Worm (Caenorhabditis elegans) whole organism, L4 larva: ENCODE measurements around the gene srw-123.
"Not testable (repeated sequence)": the region's sequence is repeated elsewhere in the genome, so short reads cannot be mapped to it uniquely, and the experiment has no call there.

ENCODE experiments used
- F10B5.3 ChIP-seq: sonication (generic microtip); optimal IDR thresholded peaks from 2 replicates; lab custom pipeline; 2016; ENCODE audit warnings: mild to moderate bottlenecking, missing genetic modification characterization, missing compliant biosample characterization
- R02D3.7 ChIP-seq: fragments of 150-350 bp; sonication (generic microtip); optimal IDR thresholded peaks from 3 replicates; lab custom pipeline; 2014; ENCODE audit warnings: missing biosample characterization, missing genetic modification characterization
- T20F7.1 ChIP-seq: fragments of 200-800 bp; sonication (Bioruptor generic); optimal IDR thresholded peaks from 2 replicates; lab custom pipeline; 2018; ENCODE audit warnings: mild to moderate bottlenecking, missing genetic modification characterization, missing compliant biosample characterization
- Y48G9A.11 ChIP-seq: fragments of 200-800 bp; sonication (Bioruptor generic); IDR thresholded peaks from 2 replicates; pipeline ENCODE4 v1.3.6; 2022; ENCODE audit warnings: missing genetic modification reagents, missing genetic modification characterization, missing compliant biosample characterization
- ama-1 ChIP-seq: fragments of 150-350 bp; optimal IDR thresholded peaks from 2 replicates; lab custom pipeline; 2014; ENCODE audit warnings: inconsistent platforms, mixed read lengths
- ceh-44 ChIP-seq: fragments of 200-800 bp; sonication (Bioruptor generic); IDR thresholded peaks from 2 replicates; pipeline ENCODE4 v1.3.6; 2022; ENCODE audit warnings: missing genetic modification reagents, missing genetic modification characterization, missing compliant biosample characterization
- ceh-62 ChIP-seq: sonication (generic microtip); optimal IDR thresholded peaks from 2 replicates; lab custom pipeline; 2017; ENCODE audit warnings: missing biosample characterization, missing genetic modification characterization
- ces-1 ChIP-seq: fragments of 150-350 bp; sonication (generic microtip); optimal IDR thresholded peaks from 4 replicates; lab custom pipeline; 2014; ENCODE audit warnings: missing biosample characterization, missing genetic modification reagents, missing genetic modification characterization
- daf-16 ChIP-seq, 3 experiments: sonication (generic microtip); optimal IDR thresholded peaks; 2 replicates each; lab custom pipeline; 2016 to 2017; ENCODE audit warnings: missing genetic modification characterization in 3 of 3, missing genetic modification reagents in 3 of 3, mild to moderate bottlenecking in 2 of 3, missing compliant biosample characterization in 2 of 3, missing biosample characterization in 1 of 3, moderate library complexity in 1 of 3
- daf-8 ChIP-seq: fragments of 200-800 bp; sonication (Bioruptor generic); IDR thresholded peaks from 2 replicates; pipeline ENCODE4 v1.3.6; 2022; ENCODE audit warnings: missing genetic modification characterization, missing compliant biosample characterization
- dmd-6 ChIP-seq: fragments of 200-800 bp; sonication (Bioruptor generic); IDR thresholded peaks from 2 replicates; pipeline ENCODE4 v1.3.6; 2022; ENCODE audit warnings: missing genetic modification reagents, missing genetic modification characterization, missing compliant biosample characterization
- dmd-9 ChIP-seq: fragments of 200-800 bp; sonication (Bioruptor generic); IDR thresholded peaks from 2 replicates; pipeline ENCODE4 v1.3.6; 2022; ENCODE audit warnings: missing genetic modification reagents, missing genetic modification characterization, missing compliant biosample characterization
- dve-1 ChIP-seq: sonication (generic microtip); optimal IDR thresholded peaks from 2 replicates; lab custom pipeline; 2017; ENCODE audit warnings: antibody characterized with exemption, mild to moderate bottlenecking, missing genetic modification characterization, missing compliant biosample characterization; ENCODE audit not compliant: insufficient read depth
- gei-8 ChIP-seq: fragments of 200-800 bp; sonication (Bioruptor generic); optimal IDR thresholded peaks from 2 replicates; lab custom pipeline; 2018; ENCODE audit warnings: mild to moderate bottlenecking, missing genetic modification characterization, missing compliant biosample characterization
- hif-1 ChIP-seq, 2 experiments: sonication (generic microtip); optimal IDR thresholded peaks; 2 replicates each; lab custom pipeline; 2016 to 2017; ENCODE audit warnings: missing compliant biosample characterization in 2 of 2, missing genetic modification characterization in 2 of 2, missing genetic modification reagents in 2 of 2, missing genotype in 2 of 2, mild to moderate bottlenecking in 1 of 2
- jun-1 ChIP-seq: fragments of 150-350 bp; optimal IDR thresholded peaks from 2 replicates; lab custom pipeline; 2014; ENCODE audit warnings: missing biosample characterization, missing genetic modification reagents, missing genetic modification characterization
- lim-7 ChIP-seq: fragments of 200-800 bp; sonication (Bioruptor generic); IDR thresholded peaks from 2 replicates; pipeline ENCODE4 v1.3.6; 2022; ENCODE audit warnings: missing genetic modification characterization, missing compliant biosample characterization
- lin-38 ChIP-seq: fragments of 200-800 bp; sonication (Bioruptor generic); IDR thresholded peaks from 2 replicates; pipeline ENCODE4 v1.3.6; 2022; ENCODE audit warnings: missing genetic modification reagents, missing genetic modification characterization, missing compliant biosample characterization
- lir-3 ChIP-seq: sonication (generic microtip); optimal IDR thresholded peaks from 2 replicates; lab custom pipeline; 2016; ENCODE audit warnings: mild to moderate bottlenecking, missing genetic modification characterization, missing compliant biosample characterization
- madf-5 ChIP-seq, 2 experiments: fragments of 200-800 bp; sonication (Bioruptor generic); IDR thresholded peaks; 2 replicates each; pipeline ENCODE4 v1.3.6; 2022; ENCODE audit warnings: missing compliant biosample characterization in 2 of 2, missing genetic modification characterization in 2 of 2
- mep-1 ChIP-seq: fragments of 150-350 bp; sonication (generic microtip); optimal IDR thresholded peaks from 3 replicates; lab custom pipeline; 2014; ENCODE audit warnings: missing biosample characterization, missing genetic modification characterization
- mes-2 ChIP-seq: sonication (generic microtip); optimal IDR thresholded peaks from 2 replicates; lab custom pipeline; 2016; ENCODE audit warnings: missing genotype, mild to moderate bottlenecking, missing genetic modification characterization, missing compliant biosample characterization; ENCODE audit not compliant: poor library complexity, severe bottlenecking
- nhr-102 ChIP-seq: sonication (generic microtip); optimal IDR thresholded peaks from 2 replicates; lab custom pipeline; 2016; ENCODE audit warnings: mild to moderate bottlenecking, missing genetic modification characterization, moderate library complexity, missing compliant biosample characterization
- nhr-28 ChIP-seq: fragments of 150-350 bp; optimal IDR thresholded peaks from 2 replicates; lab custom pipeline; 2014; ENCODE audit warnings: missing biosample characterization, missing genetic modification characterization
- nhr-48 ChIP-seq: sonication (generic microtip); optimal IDR thresholded peaks from 2 replicates; lab custom pipeline; 2016; ENCODE audit warnings: mild to moderate bottlenecking, missing genetic modification characterization, missing compliant biosample characterization
- nhr-6 ChIP-seq: fragments of 150-350 bp; optimal IDR thresholded peaks from 2 replicates; lab custom pipeline; 2014; ENCODE audit warnings: missing biosample characterization, missing genetic modification characterization
- pha-4 ChIP-seq, 2 experiments: fragments of 150-350 bp in 1 of 2; fragments of 200-800 bp in 1 of 2; sonication (Bioruptor generic) in 1 of 2; IDR thresholded peaks in 1 of 2; optimal IDR thresholded peaks in 1 of 2; 2 replicates each; pipeline versions ENCODE4 v1.3.6 to Lab custom; 2014 to 2022; ENCODE audit warnings: missing genetic modification characterization in 2 of 2, missing genetic modification reagents in 2 of 2, missing biosample characterization in 1 of 2, missing compliant biosample characterization in 1 of 2
- php-3 ChIP-seq: fragments of 200-800 bp; sonication (Bioruptor generic); IDR thresholded peaks from 2 replicates; pipeline ENCODE4 v1.3.6; 2022; ENCODE audit warnings: missing genetic modification reagents, missing genetic modification characterization, missing compliant biosample characterization
- pqm-1 ChIP-seq: sonication (generic microtip); optimal IDR thresholded peaks from 2 replicates; lab custom pipeline; 2017; ENCODE audit warnings: missing biosample characterization, missing genetic modification characterization
- rbr-2 ChIP-seq: sonication (generic microtip); optimal IDR thresholded peaks from 2 replicates; lab custom pipeline; 2016; ENCODE audit warnings: missing genotype, missing genetic modification characterization, missing compliant biosample characterization
- spr-1 ChIP-seq: sonication (generic microtip); optimal IDR thresholded peaks from 2 replicates; lab custom pipeline; 2016; ENCODE audit warnings: mild to moderate bottlenecking, missing genetic modification characterization, missing compliant biosample characterization
- spr-3 ChIP-seq: fragments of 200-800 bp; sonication (Bioruptor generic); optimal IDR thresholded peaks from 2 replicates; lab custom pipeline; 2018; ENCODE audit warnings: mild to moderate bottlenecking, missing genetic modification characterization, missing compliant biosample characterization
- tag-97 ChIP-seq: fragments of 200-800 bp; sonication (Bioruptor generic); IDR thresholded peaks from 2 replicates; pipeline ENCODE4 v1.3.6; 2022; ENCODE audit warnings: missing genetic modification characterization, missing compliant biosample characterization
- vab-7 ChIP-seq: fragments of 200-800 bp; sonication (Bioruptor generic); IDR thresholded peaks from 2 replicates; pipeline ENCODE4 v1.3.6; 2022; ENCODE audit warnings: missing genetic modification reagents, missing genetic modification characterization, missing compliant biosample characterization
- zag-1 ChIP-seq: fragments of 150-350 bp; optimal IDR thresholded peaks from 2 replicates; lab custom pipeline; 2014; ENCODE audit warnings: missing biosample characterization, missing genetic modification characterization
- ztf-7 ChIP-seq: fragments of 150-350 bp; optimal IDR thresholded peaks from 2 replicates; lab custom pipeline; 2014; ENCODE audit warnings: missing biosample characterization, missing genetic modification characterization

Gene srw-123

ce11 chrV:2958202-2958601 lies 17.0 kb downstream of the srw-123 start, which contains the start of gene srw-142:
TSS of gene srw-142 (minus strand) at chrV:2958302.
- TF ChIP-seq daf-8 (GFP tag; lab: Robert Waterston, UW), result no peak

DNA sequence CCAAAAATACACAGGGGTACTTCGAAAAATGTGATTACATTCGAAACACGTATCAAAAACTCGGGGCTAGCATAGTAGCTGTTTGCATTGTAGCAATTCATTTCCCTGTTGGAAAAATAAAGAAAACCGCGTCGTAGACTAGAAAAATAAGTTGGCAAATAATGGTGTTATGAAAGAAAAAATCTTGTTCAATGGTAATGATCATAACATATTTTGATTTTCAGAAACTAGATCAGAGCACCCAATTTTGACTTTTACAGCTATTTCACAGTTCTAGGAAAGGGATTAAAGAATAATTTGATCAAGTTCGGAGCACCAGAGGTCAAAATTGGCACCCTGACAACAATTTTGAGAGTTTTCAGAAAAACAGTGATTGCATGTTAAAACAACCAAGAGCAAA lies 19.8 kb downstream of the srw-123 start, which contains the start of gene srh-248:
srh-248 (minus strand) TSS at position 101 of the 400 bp plus-strand sequence.
- TF ChIP-seq mep-1; madf-5 (GFP tag; IDR thresholded peaks at IDR 0.05; lab: Robert Waterston, UW); spr-3 (GFP tag; lab: Kevin White, UChicago): not testable (repeated sequence)

ce11 chrV:2952102-2952501 lies 23.1 kb downstream of the srw-123 start, which contains the start of gene srw-122:
TSS of gene srw-122 (minus strand) at chrV:2952202.
- not testable (repeated sequence) for TF ChIP-seq pqm-1 (tag; lab: Kevin White, UChicago); spr-1 (tag; lab: Kevin White, UChicago); nhr-48

DNA sequence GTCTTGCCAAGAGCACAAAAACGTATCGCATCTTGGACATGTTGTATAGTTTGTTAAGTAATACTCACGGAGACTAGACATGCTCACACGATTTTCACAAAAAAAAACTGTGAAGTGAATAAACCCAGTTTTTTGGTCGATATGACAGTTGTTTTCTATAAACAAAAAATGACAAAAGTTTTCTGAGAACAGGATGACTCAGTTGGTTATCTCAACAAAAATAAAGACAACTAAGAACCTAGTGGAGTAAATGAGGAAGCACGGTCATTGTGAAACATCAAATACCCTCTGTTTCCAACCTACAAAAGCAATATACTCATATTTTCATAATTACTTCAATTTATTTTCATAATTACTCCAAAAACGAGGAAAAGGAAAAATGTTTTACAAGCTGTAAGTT lies 29.6 kb downstream of the srw-123 start, which contains the start of gene srh-87:
srh-87 (minus strand) TSS at position 101 of the 400 bp plus-strand sequence.
- TF ChIP-seq nhr-48 (no peak), zag-1 (tag; lab: Kevin White, UChicago) (no peak), mes-2 (tag; lab: Kevin White, UChicago) (no peak), spr-1 (tag; lab: Kevin White, UChicago) (no peak), lin-38 (GFP tag; lab: Robert Waterston, UW) (no peak), jun-1 (tag; lab: Kevin White, UChicago) (no peak), vab-7 (GFP tag; lab: Robert Waterston, UW) (no peak), R02D3.7 (no peak), nhr-6 (tag; lab: Kevin White, UChicago) (no peak), ceh-62 (tag; lab: Kevin White, UChicago) (no peak), hif-1 (tag; optimal IDR thresholded peaks at IDR 0.05; lab: Kevin White, UChicago) (no peak), ama-1 (lab: Kevin White, UChicago) (no peak), nhr-28 (tag; lab: Kevin White, UChicago) (no peak), daf-16 (GFP tag; optimal IDR thresholded peaks at IDR 0.05; lab: Kevin White, UChicago) (no peak), daf-16 (tag; optimal IDR thresholded peaks at IDR 0.05; lab: Kevin White, UChicago) (no peak), tag-97 (GFP tag; lab: Robert Waterston, UW) (no peak), lim-7 (GFP tag; lab: Robert Waterston, UW) (no peak), T20F7.1 (GFP tag; lab: Kevin White, UChicago) (no peak), php-3 (GFP tag; lab: Robert Waterston, UW) (no peak), rbr-2 (tag; lab: Kevin White, UChicago) (no peak), mep-1 (no peak)

ce11 chrV:2943859-2944258 lies 31.3 kb downstream of the srw-123 start, which contains the start of gene srw-137:
TSS of gene srw-137 (minus strand) at chrV:2943959.
- no peak for TF ChIP-seq nhr-48
- no peak for TF ChIP-seq mep-1
- no peak for TF ChIP-seq dmd-6 (GFP tag; lab: Robert Waterston, UW)
- TF ChIP-seq T20F7.1 (GFP tag; lab: Kevin White, UChicago), result no peak
- no peak for TF ChIP-seq nhr-6 (tag; lab: Kevin White, UChicago)
- no peak for TF ChIP-seq pha-4 (GFP tag; IDR thresholded peaks at IDR 0.05; lab: Robert Waterston, UW)
- no peak for TF ChIP-seq pha-4 (tag; optimal IDR thresholded peaks at IDR 0.05; lab: Kevin White, UChicago)
- TF ChIP-seq vab-7 (GFP tag; lab: Robert Waterston, UW), result no peak
- no peak for TF ChIP-seq ces-1 (GFP tag; lab: Kevin White, UChicago)
- TF ChIP-seq dve-1 (tag; lab: Kevin White, UChicago), result no peak
- TF ChIP-seq F10B5.3 (tag; lab: Kevin White, UChicago), result no peak
- TF ChIP-seq Y48G9A.11 (GFP tag; lab: Robert Waterston, UW), result no peak
- TF ChIP-seq lir-3 (tag; lab: Kevin White, UChicago), result no peak
- no peak for TF ChIP-seq nhr-102 (tag; lab: Kevin White, UChicago)
- TF ChIP-seq gei-8 (GFP tag; lab: Kevin White, UChicago), result no peak
- TF ChIP-seq R02D3.7, result no peak
- no peak for TF ChIP-seq ceh-44 (GFP tag; lab: Robert Waterston, UW)
- TF ChIP-seq ztf-7 (tag; lab: Kevin White, UChicago), result no peak
- TF ChIP-seq dmd-9 (GFP tag; lab: Robert Waterston, UW), result no peak
